Fruit fly (Drosophila melanogaster) whole organism, embryonic: ENCODE measurements around the gene CG15498.

Experiments used
- Atf3 ChIP-seq: fragments of 200-800 bp; sonication (Bioruptor generic); optimal IDR thresholded peaks from 3 replicates; lab custom pipeline; 2016; ENCODE audit warnings: missing biosample characterization, missing genetic modification characterization
- Atf6 ChIP-seq: fragments of 200-800 bp; sonication (Bioruptor generic); IDR thresholded peaks from 2 replicates; pipeline ENCODE4 v1.3.6; 2022; ENCODE audit warnings: missing biosample characterization, missing genetic modification characterization
- CG1024 ChIP-seq: fragments of 200-800 bp; sonication (Bioruptor generic); IDR thresholded peaks from 2 replicates; pipeline ENCODE4 v1.3.6; 2022; ENCODE audit warnings: missing biosample characterization, missing genetic modification characterization
- CG12942 ChIP-seq: fragments of 200-800 bp; sonication (Bioruptor generic); optimal IDR thresholded peaks from 3 replicates; lab custom pipeline; 2016; ENCODE audit warnings: missing biosample characterization, missing genetic modification characterization
- CG13424 ChIP-seq: fragments of 200-800 bp; sonication (Bioruptor generic); optimal IDR thresholded peaks from 2 replicates; lab custom pipeline; 2019; ENCODE audit warnings: missing biosample characterization, mild to moderate bottlenecking, missing genetic modification characterization, moderate library complexity
- CG15514 ChIP-seq: fragments of 200-800 bp; sonication (Bioruptor generic); optimal IDR thresholded peaks from 3 replicates; lab custom pipeline; 2017; ENCODE audit warnings: missing biosample characterization, missing genetic modification characterization, mild to moderate bottlenecking, moderate library complexity, missing genetic modification reagents
- CG1602 ChIP-seq: fragments of 200-800 bp; sonication (Bioruptor generic); optimal IDR thresholded peaks from 3 replicates; lab custom pipeline; 2016; ENCODE audit warnings: missing biosample characterization, missing genetic modification characterization
- CG1832 ChIP-seq: fragments of 200-800 bp; sonication (Bioruptor generic); optimal IDR thresholded peaks from 2 replicates; lab custom pipeline; 2017; ENCODE audit warnings: missing biosample characterization, mild to moderate bottlenecking, missing genetic modification characterization, inconsistent platforms
- CG18476 ChIP-seq: fragments of 200-800 bp; sonication (Bioruptor generic); optimal IDR thresholded peaks from 2 replicates; lab custom pipeline; 2016; ENCODE audit warnings: missing biosample characterization, mild to moderate bottlenecking, missing genetic modification characterization
- CG2120 ChIP-seq: fragments of 200-800 bp; sonication (Bioruptor generic); optimal IDR thresholded peaks from 3 replicates; lab custom pipeline; 2016; ENCODE audit warnings: missing biosample characterization, missing genetic modification characterization
- CG2875 ChIP-seq: fragments of 200-800 bp; sonication (Bioruptor generic); optimal IDR thresholded peaks from 2 replicates; lab custom pipeline; 2017; ENCODE audit warnings: missing biosample characterization, mild to moderate bottlenecking, missing genetic modification characterization, missing genetic modification reagents
- CG30020 ChIP-seq: fragments of 200-800 bp; optimal IDR thresholded peaks from 2 replicates; lab custom pipeline; 2019; ENCODE audit warnings: missing biosample characterization, mild to moderate bottlenecking, missing genetic modification characterization, moderate library complexity
- CG32532 ChIP-seq: fragments of 200-800 bp; sonication (Bioruptor generic); IDR thresholded peaks from 2 replicates; pipeline ENCODE4 v1.3.6; 2022; ENCODE audit warnings: missing biosample characterization, missing genetic modification characterization
- CG34224 ChIP-seq: fragments of 200-800 bp; sonication (Bioruptor generic); IDR thresholded peaks from 3 replicates; pipeline ENCODE4 v1.3.6; 2022; ENCODE audit warnings: missing biosample characterization, missing genetic modification characterization; ENCODE audit not compliant: partially characterized antibody
- CG3726 ChIP-seq: fragments of 200-800 bp; sonication (Bioruptor generic); IDR thresholded peaks from 3 replicates; pipeline ENCODE4, ENCODE4 v1.3.6; 2022; ENCODE audit warnings: missing biosample characterization, missing genetic modification characterization
- CG4820 ChIP-seq: fragments of 200-800 bp; sonication (Bioruptor generic); optimal IDR thresholded peaks from 3 replicates; lab custom pipeline; 2016; ENCODE audit warnings: missing biosample characterization, missing genetic modification characterization
- CG7357 ChIP-seq: fragments of 200-800 bp; sonication (Bioruptor generic); IDR thresholded peaks from 3 replicates; pipeline ENCODE4 v1.3.6; 2022; ENCODE audit warnings: missing biosample characterization, missing genetic modification characterization
- CG9797 ChIP-seq: fragments of 200-800 bp; sonication (Bioruptor generic); optimal IDR thresholded peaks from 3 replicates; lab custom pipeline; 2018; ENCODE audit warnings: missing biosample characterization, mild to moderate bottlenecking, missing genetic modification characterization
- D19B ChIP-seq: fragments of 200-800 bp; sonication (Bioruptor generic); optimal IDR thresholded peaks from 2 replicates; lab custom pipeline; 2017; ENCODE audit warnings: missing biosample characterization, mild to moderate bottlenecking, missing genetic modification characterization
- Dbx ChIP-seq: fragments of 200-800 bp; sonication (Bioruptor generic); IDR thresholded peaks from 3 replicates; pipeline ENCODE4 v1.3.6; 2022; ENCODE audit warnings: missing biosample characterization, missing genetic modification characterization
- H15 ChIP-seq: fragments of 200-800 bp; sonication (Bioruptor generic); IDR thresholded peaks from 3 replicates; pipeline ENCODE4 v1.3.6; 2022; ENCODE audit warnings: missing biosample characterization, missing genetic modification characterization
- HHEX ChIP-seq: fragments of 200-800 bp; sonication (Bioruptor generic); optimal IDR thresholded peaks from 3 replicates; lab custom pipeline; 2017; ENCODE audit warnings: missing biosample characterization, mild to moderate bottlenecking, missing genetic modification characterization, missing genetic modification reagents
- HLH54F ChIP-seq: fragments of 200-800 bp; sonication (Bioruptor generic); optimal IDR thresholded peaks from 3 replicates; lab custom pipeline; 2016; ENCODE audit warnings: missing biosample characterization, missing genetic modification characterization
- HLHmδ ChIP-seq: fragments of 200-800 bp; sonication (Bioruptor generic); optimal IDR thresholded peaks from 2 replicates; lab custom pipeline; 2018; ENCODE audit warnings: missing biosample characterization, mild to moderate bottlenecking, missing genetic modification characterization, moderate library complexity
- Hr39 ChIP-seq: fragments of >200 bp; optimal IDR thresholded peaks from 2 replicates; lab custom pipeline; 2017
- Jarid2 ChIP-seq: fragments of 200-800 bp; sonication (Bioruptor generic); optimal IDR thresholded peaks from 3 replicates; lab custom pipeline; 2017; ENCODE audit warnings: mild to moderate bottlenecking, missing biosample characterization, missing genetic modification reagents, missing genetic modification characterization
- Max ChIP-seq: fragments of 200-800 bp; sonication (Bioruptor generic); optimal IDR thresholded peaks from 2 replicates; lab custom pipeline; 2016; ENCODE audit warnings: missing biosample characterization, mild to moderate bottlenecking, missing genetic modification characterization
- Med ChIP-seq: fragments of 200-800 bp; sonication (Bioruptor generic); peaks from one replicate; lab custom pipeline; 2016; ENCODE audit warnings: missing biosample characterization, missing genetic modification characterization, mild to moderate bottlenecking, inconsistent platforms, moderate library complexity
- NC2β ChIP-seq: fragments of 200-800 bp; sonication (Bioruptor generic); optimal IDR thresholded peaks from 2 replicates; lab custom pipeline; 2016; ENCODE audit warnings: missing biosample characterization, missing genetic modification characterization
- Poxn ChIP-seq: fragments of 200-800 bp; sonication (Bioruptor generic); IDR thresholded peaks from 2 replicates; pipeline ENCODE4 v1.3.6; 2022; ENCODE audit warnings: missing biosample characterization, missing genetic modification characterization
- Ptx1 ChIP-seq: fragments of 200-800 bp; sonication (Bioruptor generic); IDR thresholded peaks from 2 replicates; pipeline ENCODE4 v1.3.6; 2022; ENCODE audit warnings: missing biosample characterization, missing genetic modification characterization
- amos ChIP-seq: fragments of 200-800 bp; sonication (Bioruptor generic); IDR thresholded peaks from 2 replicates; pipeline ENCODE4 v1.3.6; 2022; ENCODE audit warnings: missing biosample characterization, missing genetic modification characterization; ENCODE audit not compliant: partially characterized antibody
- ara ChIP-seq: fragments of 200-800 bp; sonication (Bioruptor generic); IDR thresholded peaks from 2 replicates; pipeline ENCODE4 v1.3.6; 2022; ENCODE audit warnings: missing biosample characterization, missing genetic modification characterization
- ash1 ChIP-seq: fragments of 200-800 bp; sonication (Bioruptor generic); optimal IDR thresholded peaks from 2 replicates; lab custom pipeline; 2018; ENCODE audit warnings: missing biosample characterization, mild to moderate bottlenecking, missing genetic modification characterization
- bcd ChIP-seq: fragments of 200-800 bp; sonication (Bioruptor generic); optimal IDR thresholded peaks from 2 replicates; lab custom pipeline; 2017; ENCODE audit warnings: missing biosample characterization, mild to moderate bottlenecking, missing genetic modification characterization
- br ChIP-seq: fragments of >200 bp; optimal IDR thresholded peaks from 2 replicates; lab custom pipeline; 2017
- crc ChIP-seq: fragments of 200-800 bp; sonication (Bioruptor generic); optimal IDR thresholded peaks from 2 replicates; lab custom pipeline; 2016; ENCODE audit warnings: missing biosample characterization, missing genetic modification characterization
- crol ChIP-seq: fragments of 200-800 bp; sonication (Bioruptor generic); IDR thresholded peaks from 2 replicates; pipeline ENCODE4 v1.3.6; 2022; ENCODE audit warnings: missing biosample characterization, missing genetic modification characterization
- esg ChIP-seq: fragments of 200-800 bp; sonication (Bioruptor generic); conservative IDR thresholded peaks from 2 replicates; pipeline ENCODE4 v1.3.6; 2022; ENCODE audit warnings: missing biosample characterization, missing genetic modification characterization
- eyg ChIP-seq: fragments of 200-800 bp; sonication (Bioruptor generic); optimal IDR thresholded peaks from 3 replicates; lab custom pipeline; 2016; ENCODE audit warnings: missing biosample characterization, missing genetic modification characterization
- fd102C ChIP-seq: fragments of 200-800 bp; sonication (Bioruptor generic); optimal IDR thresholded peaks from 2 replicates; lab custom pipeline; 2018; ENCODE audit warnings: missing biosample characterization, mild to moderate bottlenecking, missing genetic modification characterization, moderate library complexity
- ftz-f1 ChIP-seq: fragments of 200-800 bp; sonication (Bioruptor generic); optimal IDR thresholded peaks from 2 replicates; lab custom pipeline; 2016; ENCODE audit warnings: missing biosample characterization, missing genetic modification characterization
- gce ChIP-seq: fragments of 200-800 bp; sonication (Bioruptor generic); IDR thresholded peaks from 3 replicates; pipeline ENCODE4 v1.3.6; 2022; ENCODE audit warnings: missing biosample characterization, missing genetic modification characterization
- grau ChIP-seq: fragments of 200-800 bp; optimal IDR thresholded peaks from 3 replicates; lab custom pipeline; 2019; ENCODE audit warnings: missing biosample characterization, mild to moderate bottlenecking, missing genetic modification characterization, moderate library complexity
- gro ChIP-seq: fragments of 200-800 bp; sonication (Bioruptor generic); optimal IDR thresholded peaks from 2 replicates; lab custom pipeline; 2016; ENCODE audit warnings: missing biosample characterization, missing genetic modification characterization
- gsb-n ChIP-seq: fragments of 200-800 bp; sonication (Bioruptor generic); optimal IDR thresholded peaks from 3 replicates; lab custom pipeline; 2018; ENCODE audit warnings: missing biosample characterization, mild to moderate bottlenecking, missing genetic modification characterization
- ken ChIP-seq: fragments of 200-800 bp; sonication (Bioruptor generic); IDR thresholded peaks from 3 replicates; pipeline ENCODE4 v1.3.6; 2022; ENCODE audit warnings: missing biosample characterization, missing genetic modification characterization
- mam ChIP-seq: fragments of 200-800 bp; sonication (Bioruptor generic); optimal IDR thresholded peaks from 3 replicates; lab custom pipeline; 2016; ENCODE audit warnings: missing biosample characterization, missing genetic modification characterization
- mirr ChIP-seq: fragments of 200-800 bp; sonication (Bioruptor generic); optimal IDR thresholded peaks from 3 replicates; lab custom pipeline; 2018; ENCODE audit warnings: missing biosample characterization, mild to moderate bottlenecking, missing genetic modification characterization
- ro ChIP-seq: fragments of 200-800 bp; sonication (Bioruptor generic); IDR thresholded peaks from 2 replicates; pipeline ENCODE4 v1.3.6; 2022; ENCODE audit warnings: missing biosample characterization, missing genetic modification characterization
- schlank ChIP-seq: fragments of 200-800 bp; sonication (Bioruptor generic); optimal IDR thresholded peaks from 2 replicates; lab custom pipeline; 2018; ENCODE audit warnings: missing biosample characterization, mild to moderate bottlenecking, missing genetic modification characterization
- tgo ChIP-seq: fragments of 200-800 bp; sonication (Bioruptor generic); IDR thresholded peaks from 3 replicates; pipeline ENCODE4 v1.3.6; 2022; ENCODE audit warnings: missing biosample characterization, missing genetic modification characterization
- toy ChIP-seq: fragments of 200-800 bp; sonication (Bioruptor generic); IDR thresholded peaks from 2 replicates; pipeline ENCODE4 v1.3.6; 2022; ENCODE audit warnings: missing biosample characterization, missing genetic modification characterization
- ttk ChIP-seq: fragments of 200-800 bp; sonication (Bioruptor generic); IDR thresholded peaks from 2 replicates; pipeline ENCODE4 v2.1.2; 2022; ENCODE audit warnings: missing biosample characterization, missing genetic modification characterization

Gene CG15498

DNA sequence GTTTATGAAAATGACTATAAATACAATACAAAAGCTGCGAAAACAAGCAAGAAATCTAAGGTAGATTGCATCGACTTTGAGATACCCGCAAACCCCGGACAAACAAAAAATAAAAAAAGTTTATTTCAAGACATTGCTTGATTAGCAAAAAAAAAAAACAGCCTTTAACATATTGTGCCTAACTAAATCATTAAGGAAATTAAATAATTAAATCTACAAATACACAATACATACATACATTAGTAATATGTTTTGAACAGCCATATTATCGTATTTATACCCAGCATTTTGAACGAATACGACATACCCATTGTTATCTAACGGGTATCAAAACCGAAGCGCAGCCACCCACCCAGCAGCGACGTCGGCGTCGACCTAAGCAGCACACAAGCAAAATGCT is 44.0 kb upstream of the CG15498 start (continued):
- no peak for TF ChIP-seq NC2β (GFP tag; lab: Kevin White, UChicago)
- no peak for TF ChIP-seq CG1024 (GFP tag; lab: Robert Waterston, UW)
- no peak for TF ChIP-seq CG9797 (GFP tag; lab: Kevin White, UChicago)
- no peak for TF ChIP-seq br (lab: Kevin White, UChicago)
- no peak for TF ChIP-seq gsb-n (tag; lab: Kevin White, UChicago)
- no peak for TF ChIP-seq toy (GFP tag; lab: Robert Waterston, UW)
- TF ChIP-seq gce (GFP tag; lab: Robert Waterston, UW) = no peak
- no peak for TF ChIP-seq crol (GFP tag; lab: Robert Waterston, UW)
- no peak for TF ChIP-seq amos (GFP tag; lab: Robert Waterston, UW)
- no peak for TF ChIP-seq CG34224
- no peak for TF ChIP-seq HHEX (GFP tag; lab: Kevin White, UChicago)
- TF ChIP-seq H15 (GFP tag; lab: Robert Waterston, UW) = no peak
- no peak for TF ChIP-seq ara (GFP tag; lab: Robert Waterston, UW)
- TF ChIP-seq CG13424 = peak; percentile 57
- no peak for TF ChIP-seq CG32532 (GFP tag; lab: Robert Waterston, UW)
- peak; percentile 12 for TF ChIP-seq bcd (GFP tag; lab: Kevin White, UChicago)
- peak; percentile 45 for TF ChIP-seq CG4820 (GFP tag; lab: Kevin White, UChicago)
- TF ChIP-seq ro (GFP tag; lab: Robert Waterston, UW) = no peak
- TF ChIP-seq gro (GFP tag; lab: Kevin White, UChicago) = no peak
- TF ChIP-seq grau (tag; lab: Kevin White, UChicago) = peak; percentile 58
- no peak for TF ChIP-seq mirr (GFP tag; lab: Kevin White, UChicago)
- no peak for TF ChIP-seq esg (GFP tag; lab: Robert Waterston, UW)
- no peak for TF ChIP-seq Hr39 (lab: Kevin White, UChicago)
- peak; percentile 17 for TF ChIP-seq CG1602
- no peak for TF ChIP-seq fd102C (GFP tag; lab: Kevin White, UChicago)
- TF ChIP-seq Ptx1 (GFP tag; lab: Robert Waterston, UW) = no peak
- peak; percentile 64 for TF ChIP-seq CG2120 (GFP tag; lab: Kevin White, UChicago)
- peak; percentile 20 for TF ChIP-seq Jarid2
- no peak for TF ChIP-seq CG15514 (GFP tag; lab: Kevin White, UChicago)
- no peak for TF ChIP-seq CG18476 (GFP tag; lab: Kevin White, UChicago)
- no peak for TF ChIP-seq HLHmδ (GFP tag; lab: Kevin White, UChicago)
- no peak for TF ChIP-seq crc (GFP tag; lab: Kevin White, UChicago)
- no peak; the same call in 2 of the 3 replicates for TF ChIP-seq CG7357 (GFP tag; lab: Robert Waterston, UW)
- no peak for TF ChIP-seq Atf3
- TF ChIP-seq CG3726 = no peak
- peak; percentile 34 for TF ChIP-seq Med (GFP tag; lab: Kevin White, UChicago)
- peak; percentile 2 for TF ChIP-seq CG12942 (GFP tag; lab: Kevin White, UChicago)
- TF ChIP-seq CG30020 (tag; lab: Kevin White, UChicago) = no peak
- TF ChIP-seq CG1832 (GFP tag; lab: Kevin White, UChicago) = no peak
- no peak for TF ChIP-seq ash1 (GFP tag; lab: Kevin White, UChicago)
- TF ChIP-seq mam = peak; percentile 29
- no peak for TF ChIP-seq ken (GFP tag; lab: Robert Waterston, UW)
- TF ChIP-seq eyg (GFP tag; lab: Kevin White, UChicago) = no peak
- TF ChIP-seq D19B (GFP tag; lab: Kevin White, UChicago) = peak; percentile 97
- TF ChIP-seq Dbx (GFP tag; lab: Robert Waterston, UW) = no peak
- TF ChIP-seq CG2875 (GFP tag; lab: Kevin White, UChicago) = no peak
- TF ChIP-seq Atf6 (GFP tag; lab: Robert Waterston, UW) = no peak
- TF ChIP-seq HLH54F (GFP tag; lab: Kevin White, UChicago) = peak; percentile 1
- TF ChIP-seq schlank (tag; lab: Kevin White, UChicago) = no peak
- no peak for TF ChIP-seq Max
- no peak for TF ChIP-seq tgo (GFP tag; lab: Robert Waterston, UW)
- no peak for TF ChIP-seq ftz-f1 (GFP tag; lab: Kevin White, UChicago)
- TF ChIP-seq ttk (GFP tag; lab: Robert Waterston, UW) = no peak
- TF ChIP-seq Poxn (GFP tag; lab: Robert Waterston, UW) = no peak
